Worm (Caenorhabditis elegans): Measurements from ENCODE around the gene rpn-5.

- TF ChIP-seq nhr-237 (tag; optimal IDR thresholded peaks at IDR 0.05), result no peak
- TF ChIP-seq R02D3.7 (tag; optimal IDR thresholded peaks at IDR 0.05), result no peak
- no peak for TF ChIP-seq skn-1 (tag; optimal IDR thresholded peaks at IDR 0.05)
Measured at ce11 chrII:4681391-4681790, 16.8 kb downstream of the rpn-5 start, which contains the start of gene T05A7.7.

Data from whole organism, L2 larva.